Fruit fly (Drosophila melanogaster) whole organism, wandering third instar larva: ENCODE results near the gene Mgat2.

Experiments used
- Abd-B ChIP-seq: fragments of >200 bp; optimal IDR thresholded peaks from 2 replicates; lab custom pipeline; 2017; ENCODE audit warnings: missing biosample characterization, missing genetic modification characterization
- Hr83 ChIP-seq: fragments of 200-300 bp; sonication (Bioruptor generic); optimal IDR thresholded peaks from 2 replicates; lab custom pipeline; 2016; ENCODE audit warnings: missing biosample characterization, mild to moderate bottlenecking, missing genetic modification characterization, moderate library complexity; ENCODE audit not compliant: poor library complexity, severe bottlenecking
- Jra ChIP-seq: sonication (Bioruptor generic); optimal IDR thresholded peaks from 2 replicates; lab custom pipeline; 2016; ENCODE audit warnings: missing biosample characterization, missing genetic modification characterization
- Myc ChIP-seq: fragments of >200 bp; optimal IDR thresholded peaks from 2 replicates; lab custom pipeline; 2017
- N ChIP-seq: fragments of >200 bp; optimal IDR thresholded peaks from 2 replicates; lab custom pipeline; 2018; ENCODE audit warnings: missing biosample characterization, missing external identifiers, missing genetic modification characterization
- OdsH ChIP-seq: fragments of 200-800 bp; sonication (Bioruptor generic); optimal IDR thresholded peaks from 2 replicates; lab custom pipeline; 2016; ENCODE audit warnings: missing biosample characterization, mild to moderate bottlenecking, missing genetic modification characterization
- Sp1 ChIP-seq: fragments of 200-800 bp; sonication (Bioruptor generic); optimal IDR thresholded peaks from 3 replicates; lab custom pipeline; 2019; ENCODE audit warnings: missing biosample characterization, mild to moderate bottlenecking, missing genetic modification characterization, moderate library complexity
- br ChIP-seq: fragments of 200-800 bp; sonication (Bioruptor generic); optimal IDR thresholded peaks from 2 replicates; lab custom pipeline; 2016; ENCODE audit warnings: missing biosample characterization, missing genetic modification characterization
- foxo ChIP-seq, 2 experiments: fragments of 200-800 bp; sonication (Bioruptor generic); optimal IDR thresholded peaks; 2 replicates in 1 of 2; 3 replicates in 1 of 2; lab custom pipeline; 2016 to 2017; ENCODE audit warnings: missing biosample characterization in 2 of 2, missing genetic modification characterization in 2 of 2
- h ChIP-seq: fragments of 200-800 bp; sonication (Bioruptor generic); optimal IDR thresholded peaks from 3 replicates; lab custom pipeline; 2016; ENCODE audit warnings: missing biosample characterization, mild to moderate bottlenecking, missing genetic modification characterization
- pan ChIP-seq: fragments of >200 bp; optimal IDR thresholded peaks from 2 replicates; lab custom pipeline; 2017
- psq ChIP-seq: fragments of 200-800 bp; sonication (Bioruptor generic); optimal IDR thresholded peaks from 3 replicates; lab custom pipeline; 2017; ENCODE audit warnings: missing biosample characterization, mild to moderate bottlenecking, missing genetic modification characterization, moderate library complexity
- usp ChIP-seq: fragments of >200 bp; optimal IDR thresholded peaks from 2 replicates; lab custom pipeline; 2017; ENCODE audit warnings: missing biosample characterization, missing genetic modification characterization

dm6 chr3R:30004648-30005047 lies 17.4 kb downstream of the Mgat2 start, which contains the start of the genes Nlp and Nph:
- TF ChIP-seq br (peak; percentile 39), foxo (GFP tag; optimal IDR thresholded peaks at IDR 0.05; lab: Kevin White, UChicago) (peak in 1 of 2 experiments; percentile 18), Myc (lab: Kevin White, UChicago) (peak; percentile 76), h (GFP tag; lab: Kevin White, UChicago) (peak; percentile 54), psq (GFP tag; lab: Kevin White, UChicago) (peak; percentile 25), Abd-B (no peak), usp (GFP tag; lab: Kevin White, UChicago) (no peak), Jra (GFP tag; lab: Kevin White, UChicago) (no peak), OdsH (GFP tag; lab: Kevin White, UChicago) (peak; percentile 0), pan (lab: Kevin White, UChicago) (no peak), Hr83 (GFP tag; lab: Kevin White, UChicago) (no peak), N (no peak), Sp1 (peak; percentile 37)
